Fruit fly (Drosophila melanogaster): ENCODE measurements around the gene CG4849.

Gene CG4849

dm6 chr3R:27986794-27987193 is 23.6 kb downstream of the CG4849 start (continued):
- TF ChIP-seq cwo (GFP tag; optimal IDR thresholded peaks at IDR 0.05) (no peak), CG9797 (GFP tag; optimal IDR thresholded peaks at IDR 0.05) (no peak), slp2 (GFP tag; optimal IDR thresholded peaks at IDR 0.05) (no peak), CG34376 (GFP tag; optimal IDR thresholded peaks at IDR 0.05) (peak; percentile 50), Eip74EF (GFP tag; optimal IDR thresholded peaks at IDR 0.05) (no peak), slou (GFP tag; optimal IDR thresholded peaks at IDR 0.05) (no peak), fd3F (GFP tag; optimal IDR thresholded peaks at IDR 0.05) (peak; percentile 5), trh (GFP tag; optimal IDR thresholded peaks at IDR 0.05) (no peak), Aef1 (GFP tag; IDR thresholded peaks at IDR 0.05) (no peak), CG14441 (GFP tag; IDR thresholded peaks at IDR 0.05) (no peak), HLHmδ (GFP tag; optimal IDR thresholded peaks at IDR 0.05) (no peak), bigmax (GFP tag; optimal IDR thresholded peaks at IDR 0.05) (peak; percentile 2), her (GFP tag; optimal IDR thresholded peaks at IDR 0.05) (peak; percentile 8), CG11456 (GFP tag; IDR thresholded peaks at IDR 0.05) (no peak), CG13894 (tag; optimal IDR thresholded peaks at IDR 0.05) (no peak), mld (GFP tag; IDR thresholded peaks at IDR 0.05; ENCODE audit: partially characterized antibody) (no peak), jigr1 (GFP tag; IDR thresholded peaks at IDR 0.05) (no peak), sug (tag; optimal IDR thresholded peaks at IDR 0.05) (peak; percentile 7), CG15601 (tag; optimal IDR thresholded peaks at IDR 0.05) (peak; percentile 49), CG11247 (GFP tag; IDR thresholded peaks at IDR 0.05) (0 out of 2 replicates have a peak, but pooled peaks have one; percentile 27), CG31365 (tag; optimal IDR thresholded peaks at IDR 0.05) (no peak)

DNA sequence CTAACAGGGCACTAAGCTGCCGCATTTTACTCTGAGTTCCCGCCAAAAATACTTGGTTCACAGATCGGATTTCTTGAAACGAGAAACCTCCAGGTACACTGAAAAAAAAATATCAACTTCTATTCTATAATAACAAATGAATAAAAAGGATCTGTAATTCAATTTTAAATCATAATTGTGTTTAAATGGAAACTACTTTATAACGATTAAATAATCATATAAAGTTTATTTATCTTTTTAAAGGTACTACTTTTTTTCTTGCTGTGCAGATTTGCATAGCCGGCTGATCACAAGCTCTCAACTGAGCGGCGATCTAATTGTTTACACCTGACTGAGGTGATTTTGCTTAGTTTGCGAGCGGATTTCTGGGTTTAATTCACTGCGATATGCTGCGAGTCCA is 24.1 kb downstream of the CG4849 start:
- TF ChIP-seq Nf-YA (GFP tag; IDR thresholded peaks at IDR 0.05) = peak; percentile 56
- no peak for TF ChIP-seq unc-4 (GFP tag; IDR thresholded peaks at IDR 0.05; ENCODE audit: partially characterized antibody)
- no peak for TF ChIP-seq Hr39 (optimal IDR thresholded peaks at IDR 0.05)
- TF ChIP-seq CG13287 (GFP tag; IDR thresholded peaks at IDR 0.05; ENCODE audit: partially characterized antibody) = no peak
- peak; percentile 56 for TF ChIP-seq Max (GFP tag; optimal IDR thresholded peaks at IDR 0.05)
- peak; percentile 29 for TF ChIP-seq BtbVII (GFP tag; optimal IDR thresholded peaks at IDR 0.05)
- peak; percentile 61 for TF ChIP-seq CG6689 (GFP tag; IDR thresholded peaks at IDR 0.05)
- no peak for TF ChIP-seq NC2α (GFP tag; optimal IDR thresholded peaks at IDR 0.05)
- TF ChIP-seq bbx (GFP tag; IDR thresholded peaks at IDR 0.05; ENCODE audit: partially characterized antibody) = no peak
- TF ChIP-seq insv (GFP tag; optimal IDR thresholded peaks at IDR 0.05) = no peak
- peak; percentile 29 for TF ChIP-seq jing (GFP tag; optimal IDR thresholded peaks at IDR 0.05)
- peak; percentile 53; the same call in 1 of the 2 replicates for TF ChIP-seq Poxn (GFP tag; IDR thresholded peaks at IDR 0.05)
- no peak for TF ChIP-seq CG8089 (GFP tag; optimal IDR thresholded peaks at IDR 0.05)
- no peak for TF ChIP-seq CG1792 (GFP tag; optimal IDR thresholded peaks at IDR 0.05)
- peak; percentile 63 for TF ChIP-seq ssp (GFP tag; IDR thresholded peaks at IDR 0.05)
- peak; percentile 28 for TF ChIP-seq CG15514 (GFP tag; optimal IDR thresholded peaks at IDR 0.05)
- no peak for TF ChIP-seq slp2 (GFP tag; optimal IDR thresholded peaks at IDR 0.05)
- TF ChIP-seq sna (GFP tag; IDR thresholded peaks at IDR 0.05; ENCODE audit: partially characterized antibody) = no peak
- peak; percentile 55; the same call in 1 of the 2 replicates for TF ChIP-seq wor (GFP tag; IDR thresholded peaks at IDR 0.05)
- no peak for TF ChIP-seq mld (GFP tag; IDR thresholded peaks at IDR 0.05; ENCODE audit: partially characterized antibody)
- TF ChIP-seq da (GFP tag; optimal IDR thresholded peaks at IDR 0.05) = no peak
- TF ChIP-seq slou (GFP tag; optimal IDR thresholded peaks at IDR 0.05) = no peak
- peak; percentile 56 for TF ChIP-seq lab (GFP tag; optimal IDR thresholded peaks at IDR 0.05)
- TF ChIP-seq CG7786 (GFP tag; optimal IDR thresholded peaks at IDR 0.05) = no peak
- TF ChIP-seq Six4 (GFP tag; optimal IDR thresholded peaks at IDR 0.05) = peak; percentile 30
- TF ChIP-seq Rx (GFP tag; IDR thresholded peaks at IDR 0.05) = no peak
- TF ChIP-seq Neu2 (GFP tag; optimal IDR thresholded peaks at IDR 0.05; ENCODE audit: borderline replicate concordance) = no peak
- no peak for TF ChIP-seq seq (GFP tag; IDR thresholded peaks at IDR 0.05)
- peak; percentile 79 for TF ChIP-seq CG11504 (tag; optimal IDR thresholded peaks at IDR 0.05)
- TF ChIP-seq ham (GFP tag; IDR thresholded peaks at IDR 0.05) = peak; percentile 58; the same call in 1 of the 2 replicates
- no peak for TF ChIP-seq MTF-1 (GFP tag; optimal IDR thresholded peaks at IDR 0.05; ENCODE audit: borderline replicate concordance)
- TF ChIP-seq grau (tag; optimal IDR thresholded peaks at IDR 0.05) = peak; percentile 80
